Fruit fly (Drosophila melanogaster): ENCODE results near the gene CG10576.

DNA sequence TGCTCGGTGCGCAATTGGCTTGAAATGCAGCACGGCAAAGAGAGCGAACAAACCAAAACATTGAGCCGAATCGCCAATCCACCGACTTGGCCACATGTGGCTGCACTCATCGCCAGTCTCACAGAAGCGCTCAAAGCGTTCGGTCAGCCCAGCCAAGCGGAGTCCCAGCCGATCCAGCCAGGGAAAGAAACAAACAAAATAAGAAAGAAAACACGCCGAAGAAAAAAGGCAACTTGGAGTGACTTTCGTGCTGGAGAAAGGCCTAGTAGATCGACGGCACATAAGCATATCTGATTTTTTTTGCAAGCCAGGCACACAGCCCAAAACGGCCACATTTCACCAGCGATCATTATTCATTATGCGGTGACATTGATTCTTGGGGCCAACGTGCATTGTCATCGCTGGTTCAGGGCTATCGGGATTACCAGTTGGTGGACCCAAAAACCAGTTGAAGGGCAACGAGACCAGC, 36.6 kb upstream of the CG10576 start:
- no peak for TF ChIP-seq Dfd (GFP tag; optimal IDR thresholded peaks at IDR 0.05)
- TF ChIP-seq Abd-B (GFP tag; optimal IDR thresholded peaks at IDR 0.05), result no peak
- TF ChIP-seq lola (GFP tag; optimal IDR thresholded peaks at IDR 0.05), result no peak
- TF ChIP-seq psq (GFP tag; optimal IDR thresholded peaks at IDR 0.05), result peak; percentile 16
- TF ChIP-seq tai (GFP tag; optimal IDR thresholded peaks at IDR 0.05), result no peak
- TF ChIP-seq h (GFP tag; optimal IDR thresholded peaks at IDR 0.05), result no peak
